Worm (Caenorhabditis elegans) whole organism, midembryonic: ENCODE measurements around the gene rec-8.
A peak's percentile ranks its signal among the peaks of the same experiment; 100 is the strongest.

Source experiments
- T22C8.4 ChIP-seq: fragments of 200-800 bp; sonication (Bioruptor generic); IDR thresholded peaks from 2 replicates; pipeline ENCODE4 v1.3.6; 2022; ENCODE audit warnings: missing genetic modification characterization, missing compliant biosample characterization
- cog-1 ChIP-seq: sonication (generic microtip); optimal IDR thresholded peaks from 2 replicates; lab custom pipeline; 2016; ENCODE audit warnings: missing genetic modification characterization, missing compliant biosample characterization
- flt-1 ChIP-seq: fragments of 200-800 bp; sonication (Bioruptor generic); IDR thresholded peaks from 2 replicates; pipeline ENCODE4 v1.3.6; 2022; ENCODE audit warnings: missing genetic modification characterization, missing compliant biosample characterization
- klf-2 ChIP-seq: fragments of 200-800 bp; sonication (Bioruptor generic); conservative IDR thresholded peaks from 2 replicates; pipeline ENCODE4 v1.3.6; 2022; ENCODE audit warnings: missing genetic modification reagents, missing genetic modification characterization, missing compliant biosample characterization
- med-1 ChIP-seq: sonication (generic microtip); optimal IDR thresholded peaks from 2 replicates; lab custom pipeline; 2017; ENCODE audit warnings: missing genetic modification characterization, mild to moderate bottlenecking, missing compliant biosample characterization, antibody characterized with exemption, missing genetic modification reagents; ENCODE audit not compliant: insufficient read depth
- ref-1 ChIP-seq: fragments of 200-800 bp; sonication (Bioruptor generic); conservative IDR thresholded peaks from 2 replicates; pipeline ENCODE4 v1.3.6; 2022; ENCODE audit warnings: missing genetic modification reagents, missing genetic modification characterization, missing compliant biosample characterization
- tab-1 ChIP-seq: fragments of 200-800 bp; sonication (Bioruptor generic); IDR thresholded peaks from 2 replicates; pipeline ENCODE4 v1.3.6; 2022; ENCODE audit warnings: missing genetic modification characterization, missing compliant biosample characterization
- ztf-23 ChIP-seq: fragments of 200-800 bp; sonication (Bioruptor generic); IDR thresholded peaks from 2 replicates; pipeline ENCODE4 v1.3.6; 2022; ENCODE audit warnings: missing genetic modification reagents, missing genetic modification characterization, missing compliant biosample characterization
- ztf-29 ChIP-seq: fragments of 200-800 bp; sonication (Bioruptor generic); IDR thresholded peaks from 2 replicates; pipeline ENCODE4 v1.3.6; 2022; ENCODE audit warnings: missing genetic modification reagents, missing genetic modification characterization, missing compliant biosample characterization

rec-8 gene

ce11 chrIV:13388779-13389178 lies 35.8 kb upstream of the rec-8 start:
- TF ChIP-seq klf-2 (GFP tag; lab: Robert Waterston, UW) = no peak
- no peak for TF ChIP-seq flt-1 (GFP tag; lab: Robert Waterston, UW)
- TF ChIP-seq ztf-29 (GFP tag; lab: Robert Waterston, UW) = no peak
- no peak for TF ChIP-seq cog-1 (tag; lab: Kevin White, UChicago)
- TF ChIP-seq ztf-23 (GFP tag; lab: Robert Waterston, UW) = no peak
- no peak for TF ChIP-seq ref-1 (GFP tag; lab: Robert Waterston, UW)
- no peak for TF ChIP-seq tab-1 (GFP tag; lab: Robert Waterston, UW)
- TF ChIP-seq med-1 (GFP tag; lab: Kevin White, UChicago) = no peak
- TF ChIP-seq T22C8.4 (GFP tag; lab: Robert Waterston, UW) = no peak

DNA sequence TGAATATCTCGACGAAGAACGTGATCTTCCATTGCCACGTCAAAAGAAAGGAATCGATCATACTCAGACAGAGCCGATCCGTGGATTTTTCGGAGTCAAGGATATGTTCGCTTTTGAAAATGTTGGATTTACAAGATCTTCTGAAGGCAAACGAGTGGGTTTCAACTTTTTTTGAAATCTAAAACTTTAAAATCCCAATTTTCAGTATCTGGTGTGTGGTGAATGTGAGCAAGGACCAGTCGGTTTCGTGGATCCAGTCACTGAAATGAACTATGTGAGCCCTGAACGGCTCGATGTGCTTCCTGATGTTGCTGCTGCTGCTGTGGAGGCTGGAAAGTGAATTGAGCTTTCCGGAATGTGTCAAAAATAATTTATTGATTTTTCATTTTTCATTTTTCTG lies 33.9 kb upstream of the rec-8 start, which contains the start of gene lsm-3:
Gene lsm-3 (plus strand): TSS at position 301 of the 400 bp plus-strand sequence.
- TF ChIP-seq cog-1 (tag; lab: Kevin White, UChicago) (no peak), ztf-29 (GFP tag; lab: Robert Waterston, UW) (no peak), tab-1 (GFP tag; lab: Robert Waterston, UW) (no peak), med-1 (GFP tag; lab: Kevin White, UChicago) (no peak), ztf-23 (GFP tag; lab: Robert Waterston, UW) (no peak), flt-1 (GFP tag; lab: Robert Waterston, UW) (no peak), klf-2 (GFP tag; lab: Robert Waterston, UW) (no peak), T22C8.4 (GFP tag; lab: Robert Waterston, UW) (no peak), ref-1 (GFP tag; lab: Robert Waterston, UW) (no peak)

DNA sequence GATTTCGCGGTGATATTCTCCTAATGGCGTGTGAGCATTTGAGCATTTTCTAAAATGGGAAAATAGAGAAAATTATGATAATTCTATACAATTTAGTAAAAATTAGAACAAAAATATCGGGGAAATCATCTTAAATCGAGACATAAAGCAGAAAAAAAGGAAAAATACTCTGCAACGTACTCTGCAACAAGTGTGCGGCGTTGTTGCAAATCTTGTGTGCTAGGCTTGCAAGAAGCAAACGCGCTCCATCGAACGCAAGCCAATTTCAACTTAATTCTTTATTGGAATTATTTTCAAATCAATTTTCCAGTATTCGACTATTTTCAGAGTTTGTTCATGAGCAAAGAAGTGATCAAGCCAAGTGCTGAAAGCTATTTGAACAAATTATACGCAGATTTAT lies 33.0 kb upstream of the rec-8 start, which contains the start of the genes Y62E10A.20, Y62E10A.23 and mdt-9:
Gene Y62E10A.20 (minus strand): TSS at position 49 of the 400 bp plus-strand sequence.
Gene Y62E10A.23 (plus strand): TSS at position 282 of the 400 bp plus-strand sequence.
Gene mdt-9 (plus strand): TSS at position 338 of the 400 bp plus-strand sequence.
- peak; percentile 54; the same call in 1 of the 2 replicates for TF ChIP-seq tab-1 (GFP tag; lab: Robert Waterston, UW)
- TF ChIP-seq T22C8.4 (GFP tag; lab: Robert Waterston, UW) = no peak
- peak; percentile 80 for TF ChIP-seq klf-2 (GFP tag; lab: Robert Waterston, UW)
- peak; percentile 86 for TF ChIP-seq flt-1 (GFP tag; lab: Robert Waterston, UW)
- peak; percentile 82; the same call in 1 of the 2 replicates for TF ChIP-seq ztf-23 (GFP tag; lab: Robert Waterston, UW)
- TF ChIP-seq cog-1 (tag; lab: Kevin White, UChicago) = peak; percentile 24
- TF ChIP-seq med-1 (GFP tag; lab: Kevin White, UChicago) = peak; percentile 88
- no peak for TF ChIP-seq ref-1 (GFP tag; lab: Robert Waterston, UW)
- TF ChIP-seq ztf-29 (GFP tag; lab: Robert Waterston, UW) = peak; percentile 79

DNA sequence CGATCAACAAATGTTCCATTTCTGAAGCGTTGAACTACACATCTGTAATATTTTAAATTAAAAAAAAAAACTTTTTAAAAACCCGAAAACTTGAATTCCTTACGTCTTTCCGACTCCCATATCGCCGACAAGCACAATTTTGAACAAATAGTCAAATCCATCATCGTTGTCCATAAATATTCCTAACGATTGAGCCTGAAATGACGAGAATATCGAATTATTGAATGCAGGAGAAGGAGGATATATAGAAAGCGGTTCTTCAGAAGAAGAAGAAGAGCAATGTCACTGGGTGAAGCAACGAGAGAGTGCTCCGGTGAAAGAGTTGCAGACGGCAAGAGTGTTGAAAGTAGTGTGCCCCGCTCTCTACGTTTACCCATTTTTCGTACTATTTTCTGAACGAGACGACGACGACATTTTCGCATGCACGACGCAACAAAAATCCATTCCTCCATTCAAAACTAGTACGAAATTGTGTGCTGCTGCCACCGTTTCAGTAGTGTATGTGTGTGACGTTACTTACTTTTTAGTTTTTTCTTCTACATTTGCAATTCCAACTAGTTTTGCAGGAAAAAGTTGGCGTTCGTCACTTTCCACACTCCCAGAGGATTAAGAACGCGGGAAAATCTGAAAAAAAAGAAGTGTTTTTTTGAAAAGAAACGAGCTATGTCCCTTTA lies 30.9 kb upstream of the rec-8 start, which contains the start of gene rab-19:
Gene rab-19 (minus strand): TSS at position 624 of the 674 bp plus-strand sequence.
- no peak for TF ChIP-seq cog-1 (tag; lab: Kevin White, UChicago)
- no peak for TF ChIP-seq ztf-29 (GFP tag; lab: Robert Waterston, UW)
- TF ChIP-seq klf-2 (GFP tag; lab: Robert Waterston, UW) = no peak
- TF ChIP-seq ref-1 (GFP tag; lab: Robert Waterston, UW) = no peak
- TF ChIP-seq ztf-23 (GFP tag; lab: Robert Waterston, UW) = no peak

ce11 chrIV:13381823-13382222 lies 28.8 kb upstream of the rec-8 start, which contains the start of gene emc-3:
Gene emc-3 (minus strand): TSS chrIV:13381923.
- no peak for TF ChIP-seq klf-2 (GFP tag; lab: Robert Waterston, UW)
- no peak for TF ChIP-seq ztf-29 (GFP tag; lab: Robert Waterston, UW)
- TF ChIP-seq T22C8.4 (GFP tag; lab: Robert Waterston, UW) = no peak
- TF ChIP-seq ref-1 (GFP tag; lab: Robert Waterston, UW) = no peak
- no peak for TF ChIP-seq tab-1 (GFP tag; lab: Robert Waterston, UW)
- TF ChIP-seq cog-1 (tag; lab: Kevin White, UChicago) = no peak
- no peak for TF ChIP-seq ztf-23 (GFP tag; lab: Robert Waterston, UW)
- no peak for TF ChIP-seq flt-1 (GFP tag; lab: Robert Waterston, UW)
- no peak for TF ChIP-seq med-1 (GFP tag; lab: Kevin White, UChicago)

DNA sequence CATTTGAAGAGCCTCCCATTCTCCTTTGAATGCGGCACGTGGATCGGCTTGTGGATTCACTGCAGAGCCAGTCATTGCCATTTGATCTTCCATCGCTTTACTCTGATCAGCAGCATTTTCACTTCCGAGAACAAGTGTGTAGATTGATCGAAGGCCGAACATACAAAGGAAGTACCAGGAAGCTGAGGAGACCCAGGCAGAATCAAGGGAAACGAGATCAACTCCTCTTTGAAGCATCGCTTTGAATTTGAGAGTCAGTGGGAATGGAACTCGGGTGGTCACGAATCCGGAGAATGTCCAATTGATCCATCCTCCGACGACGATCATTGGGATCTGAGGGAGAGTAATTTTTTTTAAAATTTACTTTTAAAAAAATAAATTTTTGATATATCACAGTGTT lies 27.5 kb upstream of the rec-8 start:
- TF ChIP-seq ztf-23 (GFP tag; lab: Robert Waterston, UW) (no peak), T22C8.4 (GFP tag; lab: Robert Waterston, UW) (no peak), tab-1 (GFP tag; lab: Robert Waterston, UW) (no peak), ref-1 (GFP tag; lab: Robert Waterston, UW) (no peak), cog-1 (tag; lab: Kevin White, UChicago) (no peak), ztf-29 (GFP tag; lab: Robert Waterston, UW) (no peak), flt-1 (GFP tag; lab: Robert Waterston, UW) (no peak), med-1 (GFP tag; lab: Kevin White, UChicago) (no peak), klf-2 (GFP tag; lab: Robert Waterston, UW) (no peak)

ce11 chrIV:13377716-13378115 lies 24.7 kb upstream of the rec-8 start, which contains the start of gene mau-8:
Gene mau-8 (plus strand): TSS chrIV:13378016.
- TF ChIP-seq klf-2 (GFP tag; lab: Robert Waterston, UW) (no peak), med-1 (GFP tag; lab: Kevin White, UChicago) (no peak), flt-1 (GFP tag; lab: Robert Waterston, UW) (no peak), cog-1 (tag; lab: Kevin White, UChicago) (no peak), ztf-23 (GFP tag; lab: Robert Waterston, UW) (no peak), T22C8.4 (GFP tag; lab: Robert Waterston, UW) (no peak), ztf-29 (GFP tag; lab: Robert Waterston, UW) (no peak), ref-1 (GFP tag; lab: Robert Waterston, UW) (no peak)

- no peak for TF ChIP-seq ref-1 (GFP tag; lab: Robert Waterston, UW)
- no peak for TF ChIP-seq ztf-23 (GFP tag; lab: Robert Waterston, UW)
- no peak for TF ChIP-seq ztf-29 (GFP tag; lab: Robert Waterston, UW)
- TF ChIP-seq T22C8.4 (GFP tag; lab: Robert Waterston, UW) = peak; percentile 55
- TF ChIP-seq tab-1 (GFP tag; lab: Robert Waterston, UW) = no peak
- no peak for TF ChIP-seq flt-1 (GFP tag; lab: Robert Waterston, UW)
These were observed 21.9 kb upstream of the rec-8 start for ce11 chrIV:13374918-13375317.
